Fruit fly (Drosophila melanogaster): ENCODE results near the gene mub.

Gene mub

dm6 chr3L:21821780-21822179 is 22.8 kb upstream of the mub start, which contains the start of gene CycH (continued):
- TF ChIP-seq nerfin-1 (tag; optimal IDR thresholded peaks at IDR 0.05) (no peak), knrl (GFP tag; IDR thresholded peaks at IDR 0.05; ENCODE audit: partially characterized antibody) (no peak), klu (GFP tag; IDR thresholded peaks at IDR 0.05) (no peak), YL-1 (GFP tag; optimal IDR thresholded peaks at IDR 0.05) (no peak), D19A (tag; optimal IDR thresholded peaks at IDR 0.05) (peak; percentile 32), pita (GFP tag; optimal IDR thresholded peaks at IDR 0.05) (no peak), az2 (GFP tag; optimal IDR thresholded peaks at IDR 0.05) (peak; percentile 20), jigr1 (GFP tag; IDR thresholded peaks at IDR 0.05) (no peak), Lim3 (GFP tag; IDR thresholded peaks at IDR 0.05) (no peak), kay (GFP tag; optimal IDR thresholded peaks at IDR 0.05) (no peak), grn (GFP tag; optimal IDR thresholded peaks at IDR 0.05) (no peak), hkb (optimal IDR thresholded peaks at IDR 0.05) (no peak), hkb (GFP tag; IDR thresholded peaks at IDR 0.05) (no peak), sim (GFP tag; IDR thresholded peaks at IDR 0.05) (no peak), Atf6 (GFP tag; IDR thresholded peaks at IDR 0.05) (no peak), E2f2 (GFP tag; IDR thresholded peaks at IDR 0.05) (peak; percentile 68), phol (tag; optimal IDR thresholded peaks at IDR 0.05) (peak; percentile 45), CG34422 (GFP tag; IDR thresholded peaks at IDR 0.05) (peak; percentile 73; the same call in 2 of the 3 replicates), Sry-δ (GFP tag; optimal IDR thresholded peaks at IDR 0.05) (no peak), ara (GFP tag; IDR thresholded peaks at IDR 0.05) (no peak), CG3065 (GFP tag; optimal IDR thresholded peaks at IDR 0.05) (no peak), en (GFP tag; optimal IDR thresholded peaks at IDR 0.05) (no peak), Dek (tag; optimal IDR thresholded peaks at IDR 0.05) (peak; percentile 22), D (optimal IDR thresholded peaks at IDR 0.05) (no peak), D (GFP tag; optimal IDR thresholded peaks at IDR 0.05) (no peak), maf-S (GFP tag; optimal IDR thresholded peaks at IDR 0.05) (peak; percentile 20), Scr (GFP tag; IDR thresholded peaks at IDR 0.05; ENCODE audit: partially characterized antibody) (no peak), CG8478 (optimal IDR thresholded peaks at IDR 0.05) (no peak), CG2678 (tag; optimal IDR thresholded peaks at IDR 0.05) (no peak), sug (tag; optimal IDR thresholded peaks at IDR 0.05) (no peak), chinmo (GFP tag; IDR thresholded peaks at IDR 0.05; ENCODE audit: partially characterized antibody) (no peak), stc (GFP tag; IDR thresholded peaks at IDR 0.05) (no peak), CG12659 (GFP tag; optimal IDR thresholded peaks at IDR 0.05) (peak; percentile 44), cad (GFP tag; optimal IDR thresholded peaks at IDR 0.05) (no peak), Antp (GFP tag; optimal IDR thresholded peaks at IDR 0.05) (peak; percentile 53), CG9437 (GFP tag; optimal IDR thresholded peaks at IDR 0.05) (no peak), tup (GFP tag; optimal IDR thresholded peaks at IDR 0.05) (no peak), CG14050 (GFP tag; IDR thresholded peaks at IDR 0.05) (no peak), eve (GFP tag; optimal IDR thresholded peaks at IDR 0.05) (no peak), CG4282 (GFP tag; optimal IDR thresholded peaks at IDR 0.05) (no peak), CG5180 (GFP tag; optimal IDR thresholded peaks at IDR 0.05) (no peak), CG9727 (GFP tag; optimal IDR thresholded peaks at IDR 0.05) (no peak), pzg (GFP tag; optimal IDR thresholded peaks at IDR 0.05) (peak; percentile 66), HLH3B (GFP tag; IDR thresholded peaks at IDR 0.05) (no peak), trem (tag; optimal IDR thresholded peaks at IDR 0.05) (peak; percentile 13), onecut (GFP tag; IDR thresholded peaks at IDR 0.05) (no peak), CG6791 (GFP tag; IDR thresholded peaks at IDR 0.05; ENCODE audit: partially characterized antibody) (peak; percentile 32; the same call in 2 of the 3 replicates), yki (optimal IDR thresholded peaks at IDR 0.05) (no peak), CG15601 (tag; optimal IDR thresholded peaks at IDR 0.05) (no peak), ham (GFP tag; IDR thresholded peaks at IDR 0.05) (no peak), lmd (GFP tag; IDR thresholded peaks at IDR 0.05) (peak; percentile 7; the same call in 1 of the 2 replicates), bcd (GFP tag; optimal IDR thresholded peaks at IDR 0.05) (no peak), Dbx (GFP tag; IDR thresholded peaks at IDR 0.05) (0 out of 3 replicates have a peak, but pooled peaks have one; percentile 27), CG2202 (tag; optimal IDR thresholded peaks at IDR 0.05) (no peak)

Measured in whole organism, embryonic.